Worm (Caenorhabditis elegans): ENCODE data around the gene C02F4.5.

DNA sequence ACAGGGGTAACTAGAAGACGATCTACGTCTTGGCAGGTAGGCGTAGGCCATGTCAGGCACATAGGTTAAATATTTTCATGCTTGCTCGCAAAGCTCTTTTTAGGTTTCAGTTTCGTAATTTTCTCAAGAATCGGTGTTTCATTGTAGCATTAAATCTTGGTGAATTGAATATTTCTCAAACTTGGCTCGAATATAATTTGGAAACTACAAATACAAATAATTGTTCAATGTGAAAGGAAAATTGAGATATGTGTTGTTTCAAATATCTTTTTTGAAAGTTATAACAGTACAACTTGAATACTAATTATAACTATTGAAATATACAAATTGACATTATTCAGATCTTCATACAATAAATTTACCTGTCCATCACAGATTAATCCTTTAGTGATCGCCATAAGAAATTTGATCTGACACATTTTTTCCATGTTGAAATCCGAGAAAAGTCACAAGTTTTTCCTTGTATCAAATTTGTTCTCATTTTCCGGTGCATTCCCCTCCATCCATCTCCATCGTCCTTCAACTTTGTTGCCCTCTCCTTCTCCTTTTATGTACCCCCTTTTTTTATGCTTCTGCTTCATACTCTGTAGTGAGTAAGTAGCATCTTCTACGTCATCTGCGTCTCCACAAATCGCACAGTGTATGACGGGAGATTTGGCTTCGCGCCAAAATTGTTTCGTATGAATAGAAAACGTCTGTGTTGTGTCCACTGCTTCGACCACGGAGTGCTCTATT lies at the start of gene C02F4.5:
- no peak for TF ChIP-seq pha-4 (tag; optimal IDR thresholded peaks at IDR 0.05)
- no peak for TF ChIP-seq M03D4.4 (tag; optimal IDR thresholded peaks at IDR 0.05)
- TF ChIP-seq lsy-2 (tag; optimal IDR thresholded peaks at IDR 0.05) = no peak
- TF ChIP-seq nhr-28 (tag; optimal IDR thresholded peaks at IDR 0.05) = no peak
- no peak for TF ChIP-seq unc-62 (GFP tag; optimal IDR thresholded peaks at IDR 0.05)
- TF ChIP-seq snpc-4 (tag; optimal IDR thresholded peaks at IDR 0.05) = no peak
- no peak for TF ChIP-seq ztf-11 (tag; optimal IDR thresholded peaks at IDR 0.05)
- no peak for TF ChIP-seq blmp-1 (tag; optimal IDR thresholded peaks at IDR 0.05)
- no peak for TF ChIP-seq elt-3 (tag; optimal IDR thresholded peaks at IDR 0.05)
- TF ChIP-seq sptf-1 (tag; optimal IDR thresholded peaks at IDR 0.05) = no peak
- TF ChIP-seq unc-39 (tag; optimal IDR thresholded peaks at IDR 0.05) = no peak
- no peak for TF ChIP-seq bed-3 (GFP tag; optimal IDR thresholded peaks at IDR 0.05)

Measured in whole organism, mixed stage, embryonic.